Worm (Caenorhabditis elegans) whole organism, L4 larva: ENCODE measurements around the gene hlh-12.

Experiments used
- D1046.2 ChIP-seq: fragments of 200-800 bp; sonication (Bioruptor generic); IDR thresholded peaks from 2 replicates; pipeline ENCODE4 v1.3.6; 2022; ENCODE audit warnings: missing genetic modification characterization, missing compliant biosample characterization
- F37D6.2 ChIP-seq: sonication (generic microtip); optimal IDR thresholded peaks from 2 replicates; lab custom pipeline; 2016; ENCODE audit warnings: mild to moderate bottlenecking, missing genetic modification characterization, missing compliant biosample characterization
- F49E8.2 ChIP-seq: sonication (generic microtip); optimal IDR thresholded peaks from 2 replicates; lab custom pipeline; 2016; ENCODE audit warnings: missing compliant biosample characterization, mild to moderate bottlenecking, missing genetic modification characterization, borderline replicate concordance
- T26A8.4 ChIP-seq: fragments of 200-800 bp; sonication (Bioruptor generic); IDR thresholded peaks from 2 replicates; pipeline ENCODE4 v1.3.6; 2022; ENCODE audit warnings: missing genetic modification characterization, missing compliant biosample characterization
- Y48G9A.11 ChIP-seq: fragments of 200-800 bp; sonication (Bioruptor generic); IDR thresholded peaks from 2 replicates; pipeline ENCODE4 v1.3.6; 2022; ENCODE audit warnings: missing genetic modification reagents, missing genetic modification characterization, missing compliant biosample characterization
- Y5F2A.4 ChIP-seq: fragments of 200-800 bp; sonication (Bioruptor generic); optimal IDR thresholded peaks from 2 replicates; lab custom pipeline; 2018; ENCODE audit warnings: mild to moderate bottlenecking, missing genetic modification characterization, missing compliant biosample characterization
- ZK337.2 ChIP-seq: fragments of 200-800 bp; sonication (Bioruptor generic); IDR thresholded peaks from 2 replicates; pipeline ENCODE4 v1.3.6; 2022; ENCODE audit warnings: missing genetic modification reagents, missing genetic modification characterization, missing compliant biosample characterization
- aha-1 ChIP-seq: fragments of 150-350 bp; peaks from one replicate; lab custom pipeline; 2014; ENCODE audit warnings: missing biosample characterization, missing genetic modification characterization
- aly-2 ChIP-seq: sonication (generic microtip); optimal IDR thresholded peaks from 2 replicates; lab custom pipeline; 2018; ENCODE audit warnings: missing biosample characterization, missing genetic modification characterization
- attf-4 ChIP-seq: sonication (generic microtip); optimal IDR thresholded peaks from 3 replicates; lab custom pipeline; 2017; ENCODE audit warnings: missing biosample characterization, missing genetic modification characterization
- ceh-28 ChIP-seq: fragments of 150-350 bp; optimal IDR thresholded peaks from 2 replicates; lab custom pipeline; 2014; ENCODE audit warnings: missing biosample characterization, missing genetic modification reagents, missing genetic modification characterization
- ceh-32 ChIP-seq: sonication (generic microtip); optimal IDR thresholded peaks from 2 replicates; lab custom pipeline; 2016; ENCODE audit warnings: mild to moderate bottlenecking, missing genetic modification characterization, missing compliant biosample characterization; ENCODE audit not compliant: poor library complexity
- ceh-44 ChIP-seq: fragments of 200-800 bp; sonication (Bioruptor generic); IDR thresholded peaks from 2 replicates; pipeline ENCODE4 v1.3.6; 2022; ENCODE audit warnings: missing genetic modification reagents, missing genetic modification characterization, missing compliant biosample characterization
- ceh-62 ChIP-seq: sonication (generic microtip); optimal IDR thresholded peaks from 2 replicates; lab custom pipeline; 2017; ENCODE audit warnings: missing biosample characterization, missing genetic modification characterization
- ceh-82 ChIP-seq: sonication (generic microtip); optimal IDR thresholded peaks from 2 replicates; lab custom pipeline; 2017; ENCODE audit warnings: missing biosample characterization, missing genetic modification characterization
- ces-1 ChIP-seq: fragments of 150-350 bp; sonication (generic microtip); optimal IDR thresholded peaks from 4 replicates; lab custom pipeline; 2014; ENCODE audit warnings: missing biosample characterization, missing genetic modification reagents, missing genetic modification characterization
- dmd-8 ChIP-seq: fragments of 200-800 bp; sonication (Bioruptor generic); IDR thresholded peaks from 2 replicates; pipeline ENCODE4 v1.3.6; 2022; ENCODE audit warnings: missing genetic modification characterization, missing compliant biosample characterization
- dve-1 ChIP-seq: sonication (generic microtip); optimal IDR thresholded peaks from 2 replicates; lab custom pipeline; 2017; ENCODE audit warnings: antibody characterized with exemption, mild to moderate bottlenecking, missing genetic modification characterization, missing compliant biosample characterization; ENCODE audit not compliant: insufficient read depth
- egl-27 ChIP-seq: sonication (generic microtip); optimal IDR thresholded peaks from 3 replicates; lab custom pipeline; 2017; ENCODE audit warnings: missing biosample characterization, missing genetic modification reagents, missing genetic modification characterization
- egl-43 ChIP-seq: fragments of 200-800 bp; sonication (Bioruptor generic); IDR thresholded peaks from 2 replicates; pipeline ENCODE4 v1.3.6; 2022; ENCODE audit warnings: missing genetic modification reagents, missing genetic modification characterization, missing compliant biosample characterization
- gei-8 ChIP-seq: fragments of 200-800 bp; sonication (Bioruptor generic); optimal IDR thresholded peaks from 2 replicates; lab custom pipeline; 2018; ENCODE audit warnings: mild to moderate bottlenecking, missing genetic modification characterization, missing compliant biosample characterization
- hif-1 ChIP-seq, 2 experiments: sonication (generic microtip); optimal IDR thresholded peaks; 2 replicates each; lab custom pipeline; 2016 to 2017; ENCODE audit warnings: missing compliant biosample characterization in 2 of 2, missing genetic modification characterization in 2 of 2, missing genetic modification reagents in 2 of 2, missing genotype in 2 of 2, mild to moderate bottlenecking in 1 of 2
- hlh-30 ChIP-seq: sonication (generic microtip); optimal IDR thresholded peaks from 2 replicates; lab custom pipeline; 2017; ENCODE audit warnings: antibody characterized with exemption, mild to moderate bottlenecking, missing genetic modification characterization, missing compliant biosample characterization; ENCODE audit not compliant: insufficient read depth
- jun-1 ChIP-seq: fragments of 150-350 bp; optimal IDR thresholded peaks from 2 replicates; lab custom pipeline; 2014; ENCODE audit warnings: missing biosample characterization, missing genetic modification reagents, missing genetic modification characterization
- lin-1 ChIP-seq: fragments of 200-800 bp; sonication (Bioruptor generic); IDR thresholded peaks from 2 replicates; pipeline ENCODE4 v1.3.6; 2022; ENCODE audit warnings: missing genetic modification reagents, missing genetic modification characterization, missing compliant biosample characterization
- lin-15B ChIP-seq: fragments of 150-350 bp; sonication (generic microtip); optimal IDR thresholded peaks from 3 replicates; lab custom pipeline; 2014; ENCODE audit warnings: missing biosample characterization, missing genetic modification characterization
- lin-38 ChIP-seq: fragments of 200-800 bp; sonication (Bioruptor generic); IDR thresholded peaks from 2 replicates; pipeline ENCODE4 v1.3.6; 2022; ENCODE audit warnings: missing genetic modification reagents, missing genetic modification characterization, missing compliant biosample characterization
- madf-5 ChIP-seq, 2 experiments: fragments of 200-800 bp; sonication (Bioruptor generic); IDR thresholded peaks; 2 replicates each; pipeline ENCODE4 v1.3.6; 2022; ENCODE audit warnings: missing compliant biosample characterization in 2 of 2, missing genetic modification characterization in 2 of 2
- mdl-1 ChIP-seq, 2 experiments: fragments of 150-350 bp in 1 of 2; sonication (generic microtip) in 1 of 2; optimal IDR thresholded peaks; 2 replicates each; lab custom pipeline; 2014 to 2017; ENCODE audit warnings: missing biosample characterization in 2 of 2, missing genetic modification characterization in 2 of 2
- mdt-29 ChIP-seq: fragments of 200-800 bp; sonication (Bioruptor generic); IDR thresholded peaks from 2 replicates; pipeline ENCODE4 v1.3.6; 2022; ENCODE audit warnings: missing genetic modification reagents, missing genetic modification characterization, missing compliant biosample characterization
- mep-1 ChIP-seq: fragments of 150-350 bp; sonication (generic microtip); optimal IDR thresholded peaks from 3 replicates; lab custom pipeline; 2014; ENCODE audit warnings: missing biosample characterization, missing genetic modification characterization
- mes-2 ChIP-seq: sonication (generic microtip); optimal IDR thresholded peaks from 2 replicates; lab custom pipeline; 2016; ENCODE audit warnings: missing genotype, mild to moderate bottlenecking, missing genetic modification characterization, missing compliant biosample characterization; ENCODE audit not compliant: poor library complexity, severe bottlenecking
- nhr-10 ChIP-seq: fragments of 150-350 bp; optimal IDR thresholded peaks from 2 replicates; lab custom pipeline; 2014; ENCODE audit warnings: missing biosample characterization, missing genetic modification characterization
- nhr-102 ChIP-seq: sonication (generic microtip); optimal IDR thresholded peaks from 2 replicates; lab custom pipeline; 2016; ENCODE audit warnings: mild to moderate bottlenecking, missing genetic modification characterization, moderate library complexity, missing compliant biosample characterization
- nhr-77 ChIP-seq: fragments of 150-350 bp; optimal IDR thresholded peaks from 2 replicates; lab custom pipeline; 2014; ENCODE audit warnings: missing biosample characterization, missing genetic modification characterization
- pha-4 ChIP-seq, 2 experiments: fragments of 150-350 bp in 1 of 2; fragments of 200-800 bp in 1 of 2; sonication (Bioruptor generic) in 1 of 2; IDR thresholded peaks in 1 of 2; optimal IDR thresholded peaks in 1 of 2; 2 replicates each; pipeline versions ENCODE4 v1.3.6 to Lab custom; 2014 to 2022; ENCODE audit warnings: missing genetic modification characterization in 2 of 2, missing genetic modification reagents in 2 of 2, missing biosample characterization in 1 of 2, missing compliant biosample characterization in 1 of 2
- saeg-2 ChIP-seq: fragments of 200-800 bp; sonication (Bioruptor generic); IDR thresholded peaks from 2 replicates; pipeline ENCODE4 v1.3.6; 2022; ENCODE audit warnings: missing genetic modification reagents, missing genetic modification characterization, missing compliant biosample characterization
- sdz-12 ChIP-seq: fragments of 200-800 bp; sonication (Bioruptor generic); optimal IDR thresholded peaks from 2 replicates; lab custom pipeline; 2018; ENCODE audit warnings: mild to moderate bottlenecking, missing genetic modification characterization, missing compliant biosample characterization
- set-16 ChIP-seq: fragments of 200-800 bp; sonication (Bioruptor generic); IDR thresholded peaks from 2 replicates; pipeline ENCODE4 v1.3.6; 2022; ENCODE audit warnings: missing genetic modification reagents, missing genetic modification characterization, missing compliant biosample characterization
- skn-1 ChIP-seq: fragments of 150-350 bp; optimal IDR thresholded peaks from 2 replicates; lab custom pipeline; 2014; ENCODE audit warnings: missing biosample characterization, missing genetic modification characterization
- snpc-1.2 ChIP-seq: fragments of 200-800 bp; sonication (Bioruptor generic); IDR thresholded peaks from 2 replicates; pipeline ENCODE4 v1.3.6; 2022; ENCODE audit warnings: missing genetic modification reagents, missing genetic modification characterization, missing compliant biosample characterization
- tra-1 ChIP-seq: fragments of 200-800 bp; sonication (Bioruptor generic); IDR thresholded peaks from 2 replicates; pipeline ENCODE4 v1.3.6; 2022; ENCODE audit warnings: missing genetic modification reagents, missing genetic modification characterization, missing compliant biosample characterization
- unc-130 ChIP-seq: sonication (generic microtip); optimal IDR thresholded peaks from 2 replicates; lab custom pipeline; 2016; ENCODE audit warnings: missing genetic modification reagents, missing genetic modification characterization, missing compliant biosample characterization
- unc-62 ChIP-seq, 3 experiments: fragments of 150-350 bp in 1 of 3; sonication (generic microtip); optimal IDR thresholded peaks in 2 of 3; peaks in 1 of 3; 1 replicate in 1 of 3; 2 replicates in 2 of 3; lab custom pipeline; 2014 to 2017; ENCODE audit warnings: missing biosample characterization in 3 of 3, missing genetic modification characterization in 3 of 3, missing genetic modification reagents in 3 of 3, missing genotype in 1 of 3
- zfp-2 ChIP-seq: sonication (generic microtip); optimal IDR thresholded peaks from 2 replicates; lab custom pipeline; 2016; ENCODE audit warnings: mild to moderate bottlenecking, missing genetic modification characterization, missing compliant biosample characterization
- zfp-3 ChIP-seq: fragments of 200-800 bp; sonication (Bioruptor generic); conservative IDR thresholded peaks from 2 replicates; pipeline ENCODE4 v1.3.6; 2022; ENCODE audit warnings: missing genetic modification reagents, missing genetic modification characterization, missing compliant biosample characterization

hlh-12 gene

ce11 chrIV:8500576-8500975 lies 21.3 kb upstream of the hlh-12 start:
- peak; percentile 88 for TF ChIP-seq set-16 (GFP tag; lab: Robert Waterston, UW)

DNA sequence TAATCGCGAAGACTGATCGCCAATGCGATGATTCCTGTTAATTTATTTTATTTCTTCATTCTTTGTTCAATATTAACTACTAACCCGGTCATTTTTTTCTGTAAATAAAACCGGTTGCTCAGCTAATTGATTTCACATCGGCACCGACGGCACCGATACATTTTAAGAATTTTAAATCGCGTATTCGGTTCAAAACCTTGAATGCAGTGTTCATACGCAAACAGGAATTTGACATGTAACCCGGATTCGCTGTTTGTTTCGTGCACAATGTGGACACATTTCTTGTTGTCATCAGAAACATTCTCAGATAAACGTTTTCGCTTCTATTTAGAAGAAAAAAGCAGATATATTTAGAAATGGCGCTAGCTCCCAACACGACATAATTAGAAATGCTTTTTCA lies 20.7 kb upstream of the hlh-12 start:
- TF ChIP-seq ces-1 (GFP tag; lab: Kevin White, UChicago) (no peak), attf-4 (tag; lab: Kevin White, UChicago) (no peak), aly-2 (no peak), saeg-2 (no peak), ceh-62 (tag; lab: Kevin White, UChicago) (no peak), madf-5 (GFP tag; IDR thresholded peaks at IDR 0.05; lab: Robert Waterston, UW) (no peak), snpc-1.2 (GFP tag; lab: Robert Waterston, UW) (peak; percentile 64; the same call in 1 of the 2 replicates), nhr-10 (tag; lab: Kevin White, UChicago) (no peak)

ce11 chrIV:8498773-8499360 lies 19.6 kb upstream of the hlh-12 start, which contains the start of the genes acdh-13 and mesp-1:
TSS of gene acdh-13 (minus strand) at chrIV:8498823.
TSS of gene mesp-1 (plus strand) at chrIV:8499310.
- no peak for TF ChIP-seq set-16 (GFP tag; lab: Robert Waterston, UW)
- TF ChIP-seq ceh-32 (tag; lab: Kevin White, UChicago): no peak
- no peak for TF ChIP-seq hlh-30 (tag; lab: Kevin White, UChicago)
- no peak for TF ChIP-seq egl-43
- peak; percentile 53 for TF ChIP-seq lin-38 (GFP tag; lab: Robert Waterston, UW)
- no peak for TF ChIP-seq ceh-82
- no peak for TF ChIP-seq dmd-8 (GFP tag; lab: Robert Waterston, UW)
- no peak for TF ChIP-seq T26A8.4 (GFP tag; lab: Robert Waterston, UW)
- TF ChIP-seq skn-1 (tag; lab: Kevin White, UChicago): no peak
- TF ChIP-seq ceh-28: no peak
- TF ChIP-seq unc-130 (GFP tag; lab: Kevin White, UChicago): peak; percentile 94
- no peak for TF ChIP-seq Y5F2A.4 (GFP tag; lab: Kevin White, UChicago)
- no peak for TF ChIP-seq zfp-2 (tag; lab: Kevin White, UChicago)
- no peak for TF ChIP-seq sdz-12
- TF ChIP-seq nhr-77 (tag; lab: Kevin White, UChicago): no peak
- TF ChIP-seq tra-1 (GFP tag; lab: Robert Waterston, UW): no peak
- TF ChIP-seq lin-15B (tag; lab: Kevin White, UChicago): no peak
- no peak for TF ChIP-seq lin-1 (GFP tag; lab: Robert Waterston, UW)
- TF ChIP-seq unc-62 (GFP tag; optimal IDR thresholded peaks at IDR 0.05 in 1 of 2; lab: Kevin White, UChicago): no peak
- TF ChIP-seq unc-62 (tag; optimal IDR thresholded peaks at IDR 0.05; lab: Kevin White, UChicago): no peak
- peak; percentile 96 for TF ChIP-seq mes-2 (tag; lab: Kevin White, UChicago)
- TF ChIP-seq Y48G9A.11: peak; percentile 69
- TF ChIP-seq mdl-1 (tag; optimal IDR thresholded peaks at IDR 0.05; lab: Kevin White, UChicago): no peak
- peak in 1 of 2 experiments; percentile 69 for TF ChIP-seq hif-1 (tag; optimal IDR thresholded peaks at IDR 0.05; lab: Kevin White, UChicago)
- no peak for TF ChIP-seq nhr-102 (tag; lab: Kevin White, UChicago)
- no peak for TF ChIP-seq mdt-29
- TF ChIP-seq pha-4 (GFP tag; IDR thresholded peaks at IDR 0.05; lab: Robert Waterston, UW): no peak
- no peak for TF ChIP-seq pha-4 (tag; optimal IDR thresholded peaks at IDR 0.05; lab: Kevin White, UChicago)
- no peak for TF ChIP-seq ceh-44 (GFP tag; lab: Robert Waterston, UW)
- no peak for TF ChIP-seq mep-1 (tag; lab: Kevin White, UChicago)
- TF ChIP-seq aha-1 (tag; lab: Kevin White, UChicago): no peak
- TF ChIP-seq zfp-3 (GFP tag; lab: Robert Waterston, UW): no peak
- no peak for TF ChIP-seq jun-1 (tag; lab: Kevin White, UChicago)
- TF ChIP-seq egl-27 (tag; lab: Kevin White, UChicago): no peak
- no peak for TF ChIP-seq nhr-10 (tag; lab: Kevin White, UChicago)
- TF ChIP-seq ZK337.2 (GFP tag; lab: Robert Waterston, UW): no peak
- no peak for TF ChIP-seq dve-1 (tag; lab: Kevin White, UChicago)
- TF ChIP-seq gei-8 (GFP tag; lab: Kevin White, UChicago): no peak
- no peak for TF ChIP-seq F37D6.2
- TF ChIP-seq F49E8.2 (tag; lab: Kevin White, UChicago): peak; percentile 71
- TF ChIP-seq D1046.2 (GFP tag; lab: Robert Waterston, UW): no peak
